Fruit fly (Drosophila melanogaster) whole organism, adult: ENCODE measurements around the gene mib1.

Experiments
- CG12768 ChIP-seq: fragments of 200-800 bp; sonication (Bioruptor generic); optimal IDR thresholded peaks from 2 replicates; lab custom pipeline; 2017; ENCODE audit warnings: missing biosample characterization, missing genetic modification characterization, mild to moderate bottlenecking, moderate library complexity, missing genetic modification reagents
- CG14711 ChIP-seq: fragments of 200-800 bp; sonication (Bioruptor generic); optimal IDR thresholded peaks from 2 replicates; lab custom pipeline; 2018; ENCODE audit warnings: missing biosample characterization, mild to moderate bottlenecking, missing genetic modification characterization, moderate library complexity
- CG1620 ChIP-seq: fragments of 200-800 bp; sonication (Bioruptor generic); optimal IDR thresholded peaks from 2 replicates; lab custom pipeline; 2016; ENCODE audit warnings: missing biosample characterization, missing genetic modification characterization
- Mnt ChIP-seq: fragments of 200-800 bp; sonication (Bioruptor generic); optimal IDR thresholded peaks from 2 replicates; lab custom pipeline; 2016; ENCODE audit warnings: missing biosample characterization, mild to moderate bottlenecking, missing genetic modification characterization
- kay ChIP-seq: fragments of 200-800 bp; sonication (Bioruptor generic); peaks from one replicate; lab custom pipeline; 2016; ENCODE audit warnings: missing biosample characterization, missing genetic modification characterization, borderline replicate concordance
- ovo ChIP-seq: fragments of 200-800 bp; sonication (Bioruptor generic); optimal IDR thresholded peaks from 2 replicates; lab custom pipeline; 2016; ENCODE audit warnings: missing biosample characterization, missing genetic modification characterization

dm6 chr3L:16040389-16040788, 28.8 kb upstream of the mib1 start:
- TF ChIP-seq ovo (no peak), CG12768 (GFP tag; lab: Kevin White, UChicago) (no peak), CG1620 (GFP tag; lab: Kevin White, UChicago) (no peak), kay (peak; percentile 61), Mnt (GFP tag; lab: Kevin White, UChicago) (no peak), CG14711 (tag; lab: Kevin White, UChicago) (no peak)
